Worm (Caenorhabditis elegans) whole organism, L3 larva: ENCODE results near the gene W03F9.4.

Experiments used
- R02D3.7 ChIP-seq: fragments of 150-350 bp; optimal IDR thresholded peaks from 2 replicates; lab custom pipeline; 2014; ENCODE audit warnings: missing biosample characterization, missing genetic modification characterization
- ZK546.5 ChIP-seq: sonication (generic microtip); optimal IDR thresholded peaks from 2 replicates; lab custom pipeline; 2017; ENCODE audit warnings: missing biosample characterization, missing genetic modification characterization
- ama-1 ChIP-seq: fragments of 150-350 bp; optimal IDR thresholded peaks from 2 replicates; lab custom pipeline; 2018
- ceh-16 ChIP-seq: sonication (generic microtip); optimal IDR thresholded peaks from 2 replicates; lab custom pipeline; 2017; ENCODE audit warnings: missing biosample characterization, missing genetic modification characterization
- ceh-28 ChIP-seq: fragments of 150-350 bp; optimal IDR thresholded peaks from 2 replicates; lab custom pipeline; 2014; ENCODE audit warnings: missing biosample characterization, missing genetic modification reagents, missing genetic modification characterization
- ceh-82 ChIP-seq: fragments of 150-350 bp; optimal IDR thresholded peaks from 2 replicates; lab custom pipeline; 2014; ENCODE audit warnings: missing biosample characterization, missing genetic modification characterization
- ceh-9 ChIP-seq: sonication (generic microtip); optimal IDR thresholded peaks from 2 replicates; lab custom pipeline; 2018; ENCODE audit warnings: missing biosample characterization, missing genetic modification characterization
- daf-12 ChIP-seq: fragments of 150-350 bp; optimal IDR thresholded peaks from 2 replicates; lab custom pipeline; 2014; ENCODE audit warnings: missing biosample characterization, missing genetic modification reagents, missing genetic modification characterization
- egl-27 ChIP-seq: sonication (generic microtip); optimal IDR thresholded peaks from 4 replicates; lab custom pipeline; 2017; ENCODE audit warnings: missing biosample characterization, missing genetic modification reagents, missing genetic modification characterization
- elt-1 ChIP-seq: fragments of 150-350 bp; optimal IDR thresholded peaks from 2 replicates; lab custom pipeline; 2014; ENCODE audit warnings: missing biosample characterization, missing genetic modification characterization
- elt-3 ChIP-seq, 3 experiments: fragments of 150-350 bp in 1 of 3; sonication (generic microtip) in 2 of 3; optimal IDR thresholded peaks; 2 replicates in 2 of 3; 4 replicates in 1 of 3; lab custom pipeline; 2014 to 2017; ENCODE audit warnings: missing biosample characterization in 3 of 3, missing genetic modification characterization in 3 of 3
- fkh-10 ChIP-seq: sonication (generic microtip); optimal IDR thresholded peaks from 2 replicates; lab custom pipeline; 2017; ENCODE audit warnings: missing biosample characterization, missing genetic modification reagents, missing genetic modification characterization
- fos-1 ChIP-seq: fragments of 150-350 bp; optimal IDR thresholded peaks from 2 replicates; lab custom pipeline; 2014; ENCODE audit warnings: missing biosample characterization, missing genetic modification characterization
- hmg-11 ChIP-seq: sonication (generic microtip); optimal IDR thresholded peaks from 2 replicates; lab custom pipeline; 2016; ENCODE audit warnings: missing genetic modification characterization, missing compliant biosample characterization
- jun-1 ChIP-seq: fragments of 150-350 bp; optimal IDR thresholded peaks from 2 replicates; lab custom pipeline; 2014; ENCODE audit warnings: missing biosample characterization, missing genetic modification reagents, missing genetic modification characterization
- lin-15B ChIP-seq: fragments of 150-350 bp; optimal IDR thresholded peaks from 2 replicates; lab custom pipeline; 2014; ENCODE audit warnings: missing biosample characterization, missing genetic modification characterization
- lin-39 ChIP-seq: fragments of 150-350 bp; optimal IDR thresholded peaks from 2 replicates; lab custom pipeline; 2018; ENCODE audit warnings: missing biosample characterization, missing genetic modification reagents, missing genetic modification characterization
- lsy-12 ChIP-seq: sonication (generic microtip); optimal IDR thresholded peaks from 2 replicates; lab custom pipeline; 2016; ENCODE audit warnings: mild to moderate bottlenecking, missing genetic modification characterization, missing compliant biosample characterization
- mdl-1 ChIP-seq: fragments of 150-350 bp; optimal IDR thresholded peaks from 2 replicates; lab custom pipeline; 2014; ENCODE audit warnings: missing biosample characterization, missing genetic modification characterization
- mml-1 ChIP-seq: fragments of 150-350 bp; sonication (generic microtip); optimal IDR thresholded peaks from 3 replicates; lab custom pipeline; 2014; ENCODE audit warnings: missing biosample characterization, missing genetic modification characterization
- nfya-1 ChIP-seq: sonication (generic microtip); optimal IDR thresholded peaks from 2 replicates; lab custom pipeline; 2017; ENCODE audit warnings: missing genetic modification characterization, mild to moderate bottlenecking, missing compliant biosample characterization, antibody characterized with exemption, moderate library complexity; ENCODE audit not compliant: insufficient read depth
- nhr-23 ChIP-seq: fragments of 150-350 bp; optimal IDR thresholded peaks from 2 replicates; lab custom pipeline; 2014; ENCODE audit warnings: missing biosample characterization, missing genetic modification reagents, missing genetic modification characterization
- nhr-25 ChIP-seq: sonication (generic microtip); optimal IDR thresholded peaks from 2 replicates; lab custom pipeline; 2017; ENCODE audit warnings: missing biosample characterization, missing genetic modification characterization
- nhr-28 ChIP-seq: fragments of 150-350 bp; optimal IDR thresholded peaks from 2 replicates; lab custom pipeline; 2014; ENCODE audit warnings: missing biosample characterization, missing genetic modification characterization
- nhr-43 ChIP-seq: sonication (generic microtip); optimal IDR thresholded peaks from 2 replicates; lab custom pipeline; 2016; ENCODE audit warnings: mild to moderate bottlenecking, missing genetic modification characterization, missing compliant biosample characterization; ENCODE audit not compliant: poor library complexity, severe bottlenecking
- nhr-67 ChIP-seq: fragments of 150-350 bp; optimal IDR thresholded peaks from 2 replicates; lab custom pipeline; 2014; ENCODE audit warnings: missing biosample characterization, missing genetic modification characterization
- nhr-76 ChIP-seq: fragments of 150-350 bp; sonication (generic microtip); optimal IDR thresholded peaks from 5 replicates; lab custom pipeline; 2014; ENCODE audit warnings: missing biosample characterization, missing genetic modification characterization
- nhr-77 ChIP-seq: fragments of 150-350 bp; optimal IDR thresholded peaks from 2 replicates; lab custom pipeline; 2014; ENCODE audit warnings: missing biosample characterization, missing genetic modification characterization
- pha-4 ChIP-seq: fragments of 150-350 bp; optimal IDR thresholded peaks from 2 replicates; lab custom pipeline; 2014; ENCODE audit warnings: missing biosample characterization, missing genetic modification reagents, missing genetic modification characterization
- pqm-1 ChIP-seq: fragments of 150-350 bp; optimal IDR thresholded peaks from 2 replicates; lab custom pipeline; 2017; ENCODE audit warnings: missing biosample characterization, missing genetic modification characterization, inconsistent platforms
- sea-2 ChIP-seq: fragments of 150-350 bp; sonication (generic microtip); optimal IDR thresholded peaks from 4 replicates; lab custom pipeline; 2014; ENCODE audit warnings: missing biosample characterization, missing genetic modification reagents, missing genetic modification characterization
- snpc-4 ChIP-seq: fragments of 150-350 bp; optimal IDR thresholded peaks from 2 replicates; lab custom pipeline; 2014; ENCODE audit warnings: missing biosample characterization, missing genetic modification characterization
- tbx-2 ChIP-seq: sonication (generic microtip); optimal IDR thresholded peaks from 2 replicates; lab custom pipeline; 2016; ENCODE audit warnings: mild to moderate bottlenecking, missing genetic modification characterization, missing compliant biosample characterization
- zag-1 ChIP-seq: fragments of 150-350 bp; optimal IDR thresholded peaks from 2 replicates; lab custom pipeline; 2014; ENCODE audit warnings: missing biosample characterization, missing genetic modification characterization
- ztf-11 ChIP-seq: fragments of 150-350 bp; optimal IDR thresholded peaks from 2 replicates; lab custom pipeline; 2014; ENCODE audit warnings: missing biosample characterization, missing genetic modification characterization

The W03F9.4 gene

ce11 chrV:138592-138991, 12.6 kb downstream of the W03F9.4 start, which contains the start of gene W03F9.9:
Gene W03F9.9 (plus strand): TSS chrV:138892.
- no peak for TF ChIP-seq egl-27 (tag; lab: Kevin White, UChicago)
- TF ChIP-seq pqm-1 (tag; lab: Kevin White, UChicago): no peak
- TF ChIP-seq nhr-25: no peak
- no peak for TF ChIP-seq daf-12 (tag; lab: Kevin White, UChicago)
- TF ChIP-seq nfya-1: no peak
- no peak for TF ChIP-seq ama-1
- TF ChIP-seq nhr-23 (tag; lab: Kevin White, UChicago): no peak
- no peak for TF ChIP-seq elt-3 (tag; optimal IDR thresholded peaks at IDR 0.05; lab: Kevin White, UChicago)
- TF ChIP-seq mml-1 (tag; lab: Kevin White, UChicago): no peak
- no peak for TF ChIP-seq ZK546.5 (tag; lab: Kevin White, UChicago)
- no peak for TF ChIP-seq hmg-11 (tag; lab: Kevin White, UChicago)
- no peak for TF ChIP-seq nhr-43 (tag; lab: Kevin White, UChicago)
- TF ChIP-seq nhr-67 (tag; lab: Kevin White, UChicago): no peak
- TF ChIP-seq fkh-10 (GFP tag; lab: Kevin White, UChicago): no peak
- TF ChIP-seq R02D3.7 (tag; lab: Kevin White, UChicago): no peak
- TF ChIP-seq, all 47 proteins: peak for 0

ce11 chrV:137667-138066, 13.5 kb downstream of the W03F9.4 start:
- TF ChIP-seq ztf-11: no peak
- no peak for TF ChIP-seq hmg-11 (tag; lab: Kevin White, UChicago)
- TF ChIP-seq ceh-82 (tag; lab: Kevin White, UChicago): no peak
- TF ChIP-seq nhr-28 (tag; lab: Kevin White, UChicago): no peak
- no peak for TF ChIP-seq mdl-1
- TF ChIP-seq ama-1: no peak
- TF ChIP-seq elt-3 (tag; optimal IDR thresholded peaks at IDR 0.05; lab: Kevin White, UChicago): no peak
- no peak for TF ChIP-seq fkh-10 (GFP tag; lab: Kevin White, UChicago)
- no peak for TF ChIP-seq nhr-43 (tag; lab: Kevin White, UChicago)
- TF ChIP-seq zag-1 (tag; lab: Kevin White, UChicago): no peak
- no peak for TF ChIP-seq sea-2 (GFP tag; lab: Kevin White, UChicago)
- TF ChIP-seq nhr-77 (tag; lab: Kevin White, UChicago): no peak
- no peak for TF ChIP-seq jun-1 (tag; lab: Kevin White, UChicago)
- no peak for TF ChIP-seq nhr-67 (tag; lab: Kevin White, UChicago)
- no peak for TF ChIP-seq lin-39
- TF ChIP-seq ceh-9: no peak
- TF ChIP-seq ceh-28 (tag; lab: Kevin White, UChicago): no peak

- TF ChIP-seq fkh-10 (GFP tag; lab: Kevin White, UChicago): no peak
- no peak for TF ChIP-seq elt-3 (tag; optimal IDR thresholded peaks at IDR 0.05; lab: Kevin White, UChicago)
- no peak for TF ChIP-seq nhr-76 (tag; lab: Kevin White, UChicago)
- TF ChIP-seq ceh-9: no peak
- TF ChIP-seq tbx-2 (tag; lab: Kevin White, UChicago): no peak
- no peak for TF ChIP-seq zag-1 (tag; lab: Kevin White, UChicago)
- no peak for TF ChIP-seq fos-1 (tag; lab: Kevin White, UChicago)
- no peak for TF ChIP-seq nhr-43 (tag; lab: Kevin White, UChicago)
- TF ChIP-seq ceh-16 (tag; lab: Kevin White, UChicago): no peak
- TF ChIP-seq lsy-12 (tag; lab: Kevin White, UChicago): no peak
- TF ChIP-seq ZK546.5 (tag; lab: Kevin White, UChicago): no peak
- TF ChIP-seq elt-1: no peak
Observed at ce11 chrV:130186-130585, 21.0 kb downstream of the W03F9.4 start.

ce11 chrV:127882-128281, 23.3 kb downstream of the W03F9.4 start, which contains the start of the genes W03F9.2 and sftb-2:
Gene W03F9.2 (minus strand): TSS chrV:128034.
Gene sftb-2 (plus strand): TSS chrV:128237.
- TF ChIP-seq nhr-76 (tag; lab: Kevin White, UChicago) (no peak), pha-4 (peak; percentile 63), hmg-11 (tag; lab: Kevin White, UChicago) (peak; percentile 54), ceh-9 (no peak), snpc-4 (tag; lab: Kevin White, UChicago) (peak; percentile 4), nfya-1 (peak; percentile 52), lin-15B (tag; lab: Kevin White, UChicago) (peak; percentile 48), jun-1 (tag; lab: Kevin White, UChicago) (no peak), daf-12 (tag; lab: Kevin White, UChicago) (no peak), ama-1 (peak; percentile 23)
